Fruit fly (Drosophila melanogaster) whole organism, embryonic: ENCODE data around the gene CG14252.

Experiments
- B-H2 ChIP-seq: fragments of 200-800 bp; sonication (Bioruptor generic); optimal IDR thresholded peaks from 2 replicates; lab custom pipeline; 2018; ENCODE audit warnings: missing biosample characterization, mild to moderate bottlenecking, missing genetic modification characterization
- CG10543 ChIP-seq: fragments of 200-800 bp; sonication (Bioruptor generic); optimal IDR thresholded peaks from 3 replicates; lab custom pipeline; 2017; ENCODE audit warnings: missing biosample characterization, mild to moderate bottlenecking, missing genetic modification characterization, moderate library complexity
- CG12071 ChIP-seq: fragments of 200-800 bp; sonication (Bioruptor generic); optimal IDR thresholded peaks from 3 replicates; lab custom pipeline; 2018; ENCODE audit warnings: missing biosample characterization, mild to moderate bottlenecking, missing genetic modification characterization
- CG12299 ChIP-seq: fragments of 200-800 bp; sonication (Bioruptor generic); optimal IDR thresholded peaks from 2 replicates; lab custom pipeline; 2018; ENCODE audit warnings: missing biosample characterization, mild to moderate bottlenecking, missing genetic modification characterization
- CG12769 ChIP-seq: fragments of 200-800 bp; sonication (Bioruptor generic); optimal IDR thresholded peaks from 2 replicates; lab custom pipeline; 2019; ENCODE audit warnings: missing biosample characterization, mild to moderate bottlenecking, missing genetic modification characterization, moderate library complexity
- CG13123 ChIP-seq: fragments of 200-800 bp; sonication (Bioruptor generic); optimal IDR thresholded peaks from 2 replicates; lab custom pipeline; 2016; ENCODE audit warnings: missing biosample characterization, missing genetic modification characterization
- CG13296 ChIP-seq: fragments of 200-800 bp; sonication (Bioruptor generic); optimal IDR thresholded peaks from 3 replicates; lab custom pipeline; 2018; ENCODE audit warnings: missing biosample characterization, mild to moderate bottlenecking, missing genetic modification characterization
- CG18011 ChIP-seq: fragments of 200-800 bp; sonication (Bioruptor generic); optimal IDR thresholded peaks from 2 replicates; lab custom pipeline; 2017; ENCODE audit warnings: missing biosample characterization, missing genetic modification characterization, mild to moderate bottlenecking, moderate library complexity, missing genotype
- CG2678 ChIP-seq: fragments of 200-800 bp; sonication (Bioruptor generic); optimal IDR thresholded peaks from 3 replicates; lab custom pipeline; 2019; ENCODE audit warnings: missing biosample characterization, mild to moderate bottlenecking, missing genetic modification characterization, moderate library complexity
- CG3281 ChIP-seq: fragments of 200-800 bp; sonication (Bioruptor generic); optimal IDR thresholded peaks from 3 replicates; lab custom pipeline; 2017; ENCODE audit warnings: missing biosample characterization, mild to moderate bottlenecking, missing genetic modification characterization
- CG3407 ChIP-seq: fragments of 200-800 bp; sonication (Bioruptor generic); optimal IDR thresholded peaks from 2 replicates; lab custom pipeline; 2018; ENCODE audit warnings: missing biosample characterization, mild to moderate bottlenecking, missing genetic modification characterization
- CG5953 ChIP-seq: fragments of 200-800 bp; sonication (Bioruptor generic); IDR thresholded peaks from 2 replicates; pipeline ENCODE4 v1.3.6; 2022; ENCODE audit warnings: missing biosample characterization, missing genetic modification characterization
- CG6683 ChIP-seq: fragments of 200-800 bp; sonication (Bioruptor generic); optimal IDR thresholded peaks from 2 replicates; lab custom pipeline; 2017; ENCODE audit warnings: missing biosample characterization, mild to moderate bottlenecking, missing genetic modification characterization, missing genetic modification reagents
- CG7556 ChIP-seq: fragments of 200-800 bp; sonication (Bioruptor generic); optimal IDR thresholded peaks from 2 replicates; lab custom pipeline; 2017; ENCODE audit warnings: missing biosample characterization, mild to moderate bottlenecking, missing genetic modification characterization
- CG8281 ChIP-seq: fragments of 200-800 bp; sonication (Bioruptor generic); optimal IDR thresholded peaks from 2 replicates; lab custom pipeline; 2018; ENCODE audit warnings: missing biosample characterization, mild to moderate bottlenecking, missing genetic modification characterization, moderate library complexity
- CG8290 ChIP-seq, 3 experiments: fragments of 200-800 bp; sonication (Bioruptor generic); optimal IDR thresholded peaks; 2 replicates each; lab custom pipeline; 2016 to 2019; ENCODE audit warnings: missing biosample characterization in 3 of 3, missing genetic modification characterization in 3 of 3, mild to moderate bottlenecking in 2 of 3, moderate library complexity in 1 of 3
- CTCF ChIP-seq: fragments of 200-800 bp; sonication (Bioruptor generic); optimal IDR thresholded peaks from 2 replicates; lab custom pipeline; 2017; ENCODE audit warnings: missing biosample characterization, mild to moderate bottlenecking, missing genetic modification characterization, moderate library complexity
- E2f2 ChIP-seq: fragments of 200-800 bp; sonication (Bioruptor generic); IDR thresholded peaks from 2 replicates; pipeline ENCODE4 v1.3.6; 2022; ENCODE audit warnings: missing biosample characterization, missing genetic modification characterization
- Ets65A ChIP-seq: fragments of 200-800 bp; sonication (Bioruptor generic); peaks from one replicate; lab custom pipeline; 2016; ENCODE audit warnings: missing biosample characterization, missing genetic modification characterization
- Fer1 ChIP-seq: fragments of 200-800 bp; sonication (Bioruptor generic); optimal IDR thresholded peaks from 2 replicates; lab custom pipeline; 2017; ENCODE audit warnings: missing biosample characterization, mild to moderate bottlenecking, missing genetic modification characterization
- Hmr ChIP-seq: fragments of 200-800 bp; sonication (Bioruptor generic); optimal IDR thresholded peaks from 3 replicates; lab custom pipeline; 2017; ENCODE audit warnings: mild to moderate bottlenecking, missing biosample characterization, missing genetic modification reagents, missing genetic modification characterization
- Hr78 ChIP-seq, 2 experiments: fragments of 200-800 bp in 1 of 2; fragments of >200 bp in 1 of 2; sonication (Bioruptor generic) in 1 of 2; optimal IDR thresholded peaks; 2 replicates each; lab custom pipeline; 2017 to 2019; ENCODE audit warnings: missing biosample characterization in 2 of 2, missing genetic modification characterization in 2 of 2, mild to moderate bottlenecking in 1 of 2, moderate library complexity in 1 of 2
- Med ChIP-seq: fragments of 200-800 bp; sonication (Bioruptor generic); peaks from one replicate; lab custom pipeline; 2016; ENCODE audit warnings: missing biosample characterization, missing genetic modification characterization, mild to moderate bottlenecking, inconsistent platforms, moderate library complexity
- Usf ChIP-seq: fragments of 200-800 bp; sonication (Bioruptor generic); optimal IDR thresholded peaks from 2 replicates; lab custom pipeline; 2017; ENCODE audit warnings: missing genotype, missing biosample characterization, missing genetic modification characterization
- Xrp1 ChIP-seq: fragments of 200-800 bp; sonication (Bioruptor generic); IDR thresholded peaks from 2 replicates; pipeline ENCODE4 v1.3.6; 2022; ENCODE audit warnings: missing biosample characterization, missing genetic modification characterization
- chn ChIP-seq: fragments of 200-800 bp; sonication (Bioruptor generic); optimal IDR thresholded peaks from 2 replicates; lab custom pipeline; 2016; ENCODE audit warnings: missing biosample characterization, missing genetic modification characterization
- croc ChIP-seq: fragments of 200-800 bp; sonication (Bioruptor generic); conservative IDR thresholded peaks from 3 replicates; pipeline ENCODE4 v1.3.6; 2022; ENCODE audit warnings: missing biosample characterization, missing genetic modification characterization
- cwo ChIP-seq: fragments of 200-800 bp; sonication (Bioruptor generic); optimal IDR thresholded peaks from 3 replicates; lab custom pipeline; 2017; ENCODE audit warnings: missing biosample characterization, missing genetic modification characterization, mild to moderate bottlenecking, moderate library complexity, missing genetic modification reagents
- exex ChIP-seq: fragments of 200-800 bp; sonication (Bioruptor generic); optimal IDR thresholded peaks from 4 replicates; lab custom pipeline; 2018; ENCODE audit warnings: missing biosample characterization, mild to moderate bottlenecking, missing genetic modification characterization, moderate library complexity
- gem ChIP-seq: fragments of 200-800 bp; sonication (Bioruptor generic); optimal IDR thresholded peaks from 2 replicates; lab custom pipeline; 2019; ENCODE audit warnings: missing biosample characterization, mild to moderate bottlenecking, missing genetic modification characterization, moderate library complexity
- grn ChIP-seq: fragments of 200-800 bp; sonication (Bioruptor generic); optimal IDR thresholded peaks from 3 replicates; lab custom pipeline; 2017; ENCODE audit warnings: missing biosample characterization, missing genetic modification characterization
- lab ChIP-seq: fragments of 200-800 bp; sonication (Bioruptor generic); optimal IDR thresholded peaks from 3 replicates; lab custom pipeline; 2017; ENCODE audit warnings: missing biosample characterization, missing genetic modification characterization, mild to moderate bottlenecking, moderate library complexity, missing genetic modification reagents
- mirr ChIP-seq: fragments of 200-800 bp; sonication (Bioruptor generic); optimal IDR thresholded peaks from 3 replicates; lab custom pipeline; 2018; ENCODE audit warnings: missing biosample characterization, mild to moderate bottlenecking, missing genetic modification characterization
- nom ChIP-seq: fragments of 200-800 bp; sonication (Bioruptor generic); optimal IDR thresholded peaks from 2 replicates; lab custom pipeline; 2017; ENCODE audit warnings: missing biosample characterization, missing genetic modification characterization, mild to moderate bottlenecking, moderate library complexity, missing genetic modification reagents
- sob ChIP-seq: fragments of 200-800 bp; sonication (Bioruptor generic); IDR thresholded peaks from 2 replicates; pipeline ENCODE4 v1.3.6; 2022; ENCODE audit warnings: missing biosample characterization, missing genetic modification characterization

CG14252 gene

DNA sequence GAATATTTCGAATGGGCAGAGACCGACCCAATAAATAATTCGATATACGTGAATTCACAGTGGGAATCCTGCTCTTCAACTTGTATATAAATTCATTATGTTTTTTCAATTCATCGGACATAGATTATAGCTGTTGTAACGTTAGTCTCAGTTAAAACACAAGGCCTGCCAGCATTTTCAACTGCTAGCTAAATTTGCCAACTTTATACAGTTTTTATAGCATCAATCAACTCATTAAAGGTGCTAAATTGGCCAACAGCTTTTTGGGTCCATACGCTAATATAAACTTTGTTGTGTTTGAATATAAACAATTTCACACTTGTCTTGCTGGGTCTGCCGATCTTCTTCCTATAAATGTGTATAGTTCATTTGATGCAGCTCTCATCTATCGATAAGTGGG, 36.8 kb downstream of the CG14252 start (continued):
- peak; percentile 17 for TF ChIP-seq CG2678 (tag; lab: Kevin White, UChicago)
- TF ChIP-seq CG7556 (GFP tag; lab: Kevin White, UChicago), result no peak
- no peak for TF ChIP-seq CG8281 (tag; lab: Kevin White, UChicago)
- TF ChIP-seq Usf (GFP tag; lab: Kevin White, UChicago), result no peak
- TF ChIP-seq, all 482 proteins: peak for 7

DNA sequence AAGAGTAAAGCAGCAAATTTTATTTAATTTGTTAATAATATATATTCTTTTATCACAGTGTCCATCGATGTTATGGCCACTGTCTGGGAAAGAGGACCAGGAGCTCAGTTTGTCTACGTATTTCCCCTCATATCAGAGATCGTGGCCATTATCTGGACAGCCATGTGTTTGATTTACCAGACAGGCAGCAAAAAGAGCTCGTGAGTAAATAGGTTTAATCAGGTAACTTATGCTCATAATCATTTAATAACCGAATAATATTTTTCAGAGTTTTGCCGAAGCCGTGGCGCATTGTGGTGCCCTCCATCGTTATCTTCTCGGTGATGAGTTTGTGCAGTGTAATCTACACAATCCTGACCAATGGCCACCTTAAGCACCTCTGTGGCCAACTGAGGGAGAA, 39.1 kb downstream of the CG14252 start:
- TF ChIP-seq grn (GFP tag; lab: Kevin White, UChicago) (peak; percentile 52), lab (GFP tag; lab: Kevin White, UChicago) (no peak), CG6683 (no peak), exex (tag; lab: Kevin White, UChicago) (peak; percentile 77)

DNA sequence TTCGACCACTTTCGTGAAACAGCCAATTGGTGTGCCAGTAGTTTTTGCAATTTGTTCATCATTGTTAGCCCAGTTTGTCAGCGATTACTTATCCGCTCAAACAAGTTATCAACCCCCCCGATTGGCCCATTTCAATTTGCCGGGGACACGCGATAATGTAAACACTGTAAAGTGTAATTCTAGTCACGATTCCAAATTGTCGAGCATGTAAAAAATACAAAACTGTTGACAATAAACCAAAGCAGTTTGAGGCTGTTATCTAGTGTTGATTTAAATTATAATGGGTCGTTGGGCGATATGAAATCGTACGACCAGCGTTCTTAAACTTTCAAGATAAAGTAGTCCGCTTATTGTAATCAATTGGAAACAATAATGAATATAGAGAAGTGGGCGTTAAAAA, 42.1 kb downstream of the CG14252 start:
- TF ChIP-seq Xrp1 (no peak), CG12769 (tag; lab: Kevin White, UChicago) (peak; percentile 9), CG8290 (GFP tag; optimal IDR thresholded peaks at IDR 0.05; lab: Kevin White, UChicago) (no peak), CG8290 (tag; optimal IDR thresholded peaks at IDR 0.05; lab: Kevin White, UChicago) (peak in 1 of 2 experiments; percentile 8), cwo (GFP tag; lab: Kevin White, UChicago) (peak; percentile 60), nom (no peak), Med (GFP tag; lab: Kevin White, UChicago) (peak; percentile 51), CG5953 (GFP tag; lab: Robert Waterston, UW) (no peak), mirr (GFP tag; lab: Kevin White, UChicago) (peak; percentile 79), CG13296 (GFP tag; lab: Kevin White, UChicago) (peak; percentile 50), sob (peak; percentile 45; the same call in 1 of the 2 replicates), croc (no peak), chn (GFP tag; lab: Kevin White, UChicago) (no peak), E2f2 (no peak), CG3281 (GFP tag; lab: Kevin White, UChicago) (peak; percentile 7), grn (GFP tag; lab: Kevin White, UChicago) (peak; percentile 13), lab (GFP tag; lab: Kevin White, UChicago) (peak; percentile 15), CG12071 (peak; percentile 21), Hmr (GFP tag; lab: Kevin White, UChicago) (peak; percentile 4), CG3407 (GFP tag; lab: Kevin White, UChicago) (no peak), gem (peak; percentile 1), Fer1 (GFP tag; lab: Kevin White, UChicago) (peak; percentile 17), CTCF (GFP tag; lab: Kevin White, UChicago) (no peak), CG18011 (no peak), B-H2 (GFP tag; lab: Kevin White, UChicago) (peak; percentile 3), exex (tag; lab: Kevin White, UChicago) (peak; percentile 88), CG13123 (GFP tag; lab: Kevin White, UChicago) (no peak), Hr78 (GFP tag; optimal IDR thresholded peaks at IDR 0.05; lab: Kevin White, UChicago) (no peak), CG12299 (no peak), Ets65A (GFP tag; lab: Kevin White, UChicago) (peak; percentile 3), CG10543 (GFP tag; lab: Kevin White, UChicago) (peak; percentile 32)
- TF ChIP-seq, all 482 proteins: peak for 18
